Fruit fly (Drosophila melanogaster) S2 (cell line): ENCODE results near the gene CG7888.

Experiments
- CG8478 ChIP-seq: fragments of >200 bp; optimal IDR thresholded peaks from 2 replicates; lab custom pipeline; 2018
- CTCF ChIP-seq, 2 experiments: fragments of >200 bp; optimal IDR thresholded peaks; 2 replicates each; lab custom pipeline; 2018

DNA sequence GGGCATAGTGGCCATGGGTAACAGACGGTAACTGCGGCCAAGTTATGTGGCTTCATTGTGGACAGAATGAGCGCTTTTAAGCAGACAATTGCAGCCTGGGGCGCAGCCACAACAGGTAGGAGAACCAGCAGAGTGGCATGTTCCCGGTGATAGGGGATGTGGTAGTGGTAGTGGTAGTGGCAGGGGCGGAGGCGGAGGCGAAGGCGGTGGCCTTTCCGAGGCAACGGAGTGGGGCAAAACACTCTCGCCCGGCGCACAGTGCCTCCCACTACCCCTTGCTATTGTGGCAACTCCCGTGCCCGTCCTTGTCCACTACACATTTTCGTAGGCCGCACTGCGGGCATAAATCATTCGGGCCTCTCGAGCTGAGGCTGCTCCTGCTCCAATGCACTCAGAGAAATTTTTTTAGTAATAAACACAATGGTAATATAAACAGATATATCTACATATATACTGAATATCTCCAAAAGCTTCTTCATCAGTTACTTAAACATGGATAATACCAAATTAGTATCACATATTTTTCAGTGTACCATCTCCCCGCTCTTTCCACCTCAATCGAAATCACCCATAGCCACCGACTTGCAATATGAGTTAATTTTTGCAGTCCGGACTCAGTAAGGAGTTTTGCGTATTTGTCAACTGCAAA is 20.4 kb upstream of the CG7888 start:
- TF ChIP-seq CTCF (optimal IDR thresholded peaks at IDR 0.05; lab: Kevin White, UChicago) (no peak), CG8478 (no peak)
